Fruit fly (Drosophila melanogaster) whole organism: ENCODE results near the gene mex1.

Experiments
- CG8478 ChIP-seq: fragments of >200 bp; optimal IDR thresholded peaks from 2 replicates; lab custom pipeline; 2018; ENCODE audit warnings: inconsistent platforms
- pan ChIP-seq: fragments of >200 bp; optimal IDR thresholded peaks from 2 replicates; lab custom pipeline; 2017
- psq ChIP-seq: fragments of >200 bp; optimal IDR thresholded peaks from 2 replicates; lab custom pipeline; 2017

DNA sequence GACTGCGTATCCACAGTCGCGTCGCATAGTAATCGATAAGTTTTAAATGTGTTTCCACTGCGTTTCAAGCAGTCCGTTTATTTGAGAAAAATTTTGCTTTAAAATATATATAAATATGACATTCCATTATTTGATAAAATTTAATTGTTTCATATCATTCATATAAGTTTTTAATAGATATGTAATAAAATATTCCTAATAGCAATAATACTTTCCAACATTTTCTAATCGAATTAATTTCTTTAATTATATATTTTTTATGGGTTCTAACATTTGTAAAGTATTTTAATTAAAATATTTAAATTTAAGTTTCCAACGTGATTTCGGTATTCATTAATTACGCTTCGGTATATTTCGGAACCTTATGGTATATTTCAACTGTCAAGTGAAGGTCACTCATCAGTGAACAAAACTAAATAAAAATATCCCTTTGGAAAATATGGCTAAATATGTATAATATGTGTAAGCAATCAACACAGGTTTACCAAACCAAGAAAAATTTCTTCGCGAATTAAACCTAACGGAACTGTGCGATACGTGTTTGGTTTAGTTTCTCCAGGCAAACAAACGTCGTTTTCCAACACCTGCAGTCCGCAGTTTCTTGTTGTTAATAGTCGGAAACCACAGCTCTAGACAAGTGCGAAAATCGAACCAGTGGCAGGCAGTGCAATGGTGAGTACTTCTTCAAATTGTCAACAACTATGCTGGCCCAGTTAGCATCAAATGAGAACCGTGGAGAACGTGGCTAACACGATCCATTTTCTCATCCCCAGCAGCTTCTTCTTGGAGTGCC lies 43.9 kb upstream of the mex1 start, which contains the start of the genes CG7739 and SCCRO:
- TF ChIP-seq psq (lab: Kevin White, UChicago) (no peak), pan (lab: Kevin White, UChicago) (no peak), CG8478 (lab: Kevin White, UChicago) (no peak)
